Worm (Caenorhabditis elegans): ENCODE results near the gene iff-1.

DNA sequence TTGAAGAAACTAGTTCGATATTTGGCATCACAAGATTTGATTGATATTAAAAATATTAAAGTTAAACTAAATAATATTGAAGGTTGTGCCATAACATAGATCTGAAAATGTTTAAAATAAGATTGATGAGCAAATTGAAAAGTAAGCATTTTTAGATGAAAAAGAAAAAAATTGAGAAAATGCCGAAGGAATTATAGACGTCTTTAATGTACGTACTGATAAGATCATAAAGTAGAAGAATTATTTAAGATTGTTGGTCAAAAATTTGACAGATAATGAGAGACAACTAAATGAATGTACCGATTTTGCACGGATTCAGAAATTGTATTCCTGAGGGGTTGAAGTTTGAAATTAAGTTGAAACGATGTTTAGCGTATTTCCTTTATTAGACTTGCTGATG is 26.8 kb downstream of the iff-1 start, which contains the start of gene ncx-7:
- TF ChIP-seq him-1 (tag; optimal IDR thresholded peaks at IDR 0.05) = no peak
- no peak for TF ChIP-seq dao-5 (tag; optimal IDR thresholded peaks at IDR 0.05)
